Fruit fly (Drosophila melanogaster): ENCODE data around the gene CG9393.

The CG9393 gene

dm6 chr3R:9551659-9552435, 11.6 kb downstream of the CG9393 start, which contains the start of the genes mura and RnpS1:
Gene mura (minus strand): TSS chr3R:9551806.
Gene RnpS1 (plus strand): TSS chr3R:9552034.
- TF ChIP-seq jim (GFP tag; optimal IDR thresholded peaks at IDR 0.05) = no peak
- no peak for TF ChIP-seq Rel (GFP tag; optimal IDR thresholded peaks at IDR 0.05)
- TF ChIP-seq Rel (tag; optimal IDR thresholded peaks at IDR 0.05) = peak; percentile 58

- peak; percentile 58 for TF ChIP-seq OdsH (GFP tag; optimal IDR thresholded peaks at IDR 0.05)
- TF ChIP-seq Dfd (GFP tag; optimal IDR thresholded peaks at IDR 0.05) = no peak
- TF ChIP-seq CG9705 (GFP tag; optimal IDR thresholded peaks at IDR 0.05) = no peak
- peak; percentile 80 for TF ChIP-seq h (GFP tag; optimal IDR thresholded peaks at IDR 0.05)
- no peak for TF ChIP-seq dsf (GFP tag; optimal IDR thresholded peaks at IDR 0.05; ENCODE audit: borderline replicate concordance)
- no peak for TF ChIP-seq lola (GFP tag; optimal IDR thresholded peaks at IDR 0.05)
- TF ChIP-seq Hnf4 (GFP tag; optimal IDR thresholded peaks at IDR 0.05) = peak; percentile 36
- TF ChIP-seq Vsx2 (GFP tag; optimal IDR thresholded peaks at IDR 0.05; ENCODE audit: partially characterized antibody) = no peak
- TF ChIP-seq Hr78 (GFP tag; optimal IDR thresholded peaks at IDR 0.05) = no peak
- peak; percentile 96 for TF ChIP-seq dl (GFP tag; optimal IDR thresholded peaks at IDR 0.05; ENCODE audit: insufficient read depth in 1 of 2, partially characterized antibody in 2 of 2)
- TF ChIP-seq Myc (optimal IDR thresholded peaks at IDR 0.05) = no peak
- TF ChIP-seq HLH106 (tag; optimal IDR thresholded peaks at IDR 0.05) = peak; percentile 39
- TF ChIP-seq Hr83 (GFP tag; optimal IDR thresholded peaks at IDR 0.05; ENCODE audit: poor library complexity, severe bottlenecking) = peak; percentile 94
- peak; percentile 5 for TF ChIP-seq ey (GFP tag; optimal IDR thresholded peaks at IDR 0.05)
- no peak for TF ChIP-seq CG32264 (GFP tag; optimal IDR thresholded peaks at IDR 0.05)
- TF ChIP-seq N (GFP tag; optimal IDR thresholded peaks at IDR 0.05) = peak; percentile 49
- no peak for TF ChIP-seq brk (GFP tag; optimal IDR thresholded peaks at IDR 0.05)
- TF ChIP-seq psq (GFP tag; optimal IDR thresholded peaks at IDR 0.05) = peak; percentile 42
- peak; percentile 68 for TF ChIP-seq rgr (GFP tag; optimal IDR thresholded peaks at IDR 0.05)
- peak; percentile 56 for TF ChIP-seq Sp1 (GFP tag; optimal IDR thresholded peaks at IDR 0.05)
- TF ChIP-seq pan (optimal IDR thresholded peaks at IDR 0.05) = no peak
- TF ChIP-seq dmrt93B (GFP tag; optimal IDR thresholded peaks at IDR 0.05) = no peak
- peak; percentile 57 for TF ChIP-seq fru (GFP tag; optimal IDR thresholded peaks at IDR 0.05)
- TF ChIP-seq usp (GFP tag; optimal IDR thresholded peaks at IDR 0.05) = no peak
- TF ChIP-seq woc (GFP tag; optimal IDR thresholded peaks at IDR 0.05) = peak; percentile 24
- no peak for TF ChIP-seq GATAd (GFP tag; optimal IDR thresholded peaks at IDR 0.05)
- TF ChIP-seq sv (GFP tag; optimal IDR thresholded peaks at IDR 0.05) = no peak
- no peak for TF ChIP-seq Mio (GFP tag; optimal IDR thresholded peaks at IDR 0.05)
- peak in 1 of 2 experiments; percentile 58 for TF ChIP-seq foxo (GFP tag; optimal IDR thresholded peaks at IDR 0.05)
- TF ChIP-seq Dif (GFP tag; optimal IDR thresholded peaks at IDR 0.05; ENCODE audit: partially characterized antibody) = peak; percentile 96
- TF ChIP-seq Jra (GFP tag; optimal IDR thresholded peaks at IDR 0.05) = peak; percentile 59
- TF ChIP-seq sage (GFP tag; optimal IDR thresholded peaks at IDR 0.05) = no peak
- TF ChIP-seq CrebA (GFP tag; optimal IDR thresholded peaks at IDR 0.05; ENCODE audit: borderline replicate concordance) = no peak
- TF ChIP-seq br (GFP tag; optimal IDR thresholded peaks at IDR 0.05) = peak; percentile 66
- TF ChIP-seq tai (GFP tag; optimal IDR thresholded peaks at IDR 0.05) = no peak
- no peak for TF ChIP-seq Abd-B (GFP tag; optimal IDR thresholded peaks at IDR 0.05)
- TF ChIP-seq jim (GFP tag; optimal IDR thresholded peaks at IDR 0.05) = peak; percentile 20
- no peak for TF ChIP-seq Rel (GFP tag; optimal IDR thresholded peaks at IDR 0.05)
- TF ChIP-seq Rel (tag; optimal IDR thresholded peaks at IDR 0.05) = peak; percentile 73
Observed at dm6 chr3R:9551013-9551658, 12.3 kb downstream of the CG9393 start.
